Worm (Caenorhabditis elegans) whole organism, mixed stage, embryonic: ENCODE measurements around the gene irld-28.
"Not testable (repeated sequence)": the region's sequence is repeated elsewhere in the genome, so short reads cannot be mapped to it uniquely, and the experiment has no call there.

Source experiments
- M03D4.4 ChIP-seq: sonication (generic microtip); optimal IDR thresholded peaks from 2 replicates; lab custom pipeline; 2017; ENCODE audit warnings: mild to moderate bottlenecking, missing genetic modification characterization, missing compliant biosample characterization
- blmp-1 ChIP-seq: fragments of 150-350 bp; optimal IDR thresholded peaks from 2 replicates; lab custom pipeline; 2014; ENCODE audit warnings: missing biosample characterization, missing genetic modification characterization
- ceh-39 ChIP-seq: fragments of 150-350 bp; optimal IDR thresholded peaks from 2 replicates; lab custom pipeline; 2014; ENCODE audit warnings: missing biosample characterization, missing genetic modification characterization
- ceh-43 ChIP-seq: fragments of 200-800 bp; sonication (Bioruptor generic); optimal IDR thresholded peaks from 2 replicates; lab custom pipeline; 2018; ENCODE audit warnings: mild to moderate bottlenecking, missing genetic modification characterization, moderate library complexity, missing compliant biosample characterization
- ceh-83 ChIP-seq: fragments of 200-800 bp; sonication (Bioruptor generic); optimal IDR thresholded peaks from 2 replicates; lab custom pipeline; 2018; ENCODE audit warnings: mild to moderate bottlenecking, missing genetic modification characterization, missing compliant biosample characterization
- ces-1 ChIP-seq: fragments of 150-350 bp; optimal IDR thresholded peaks from 2 replicates; lab custom pipeline; 2014; ENCODE audit warnings: missing biosample characterization, missing genetic modification reagents, missing genetic modification characterization
- cnd-1 ChIP-seq: fragments of 200-800 bp; sonication (Bioruptor generic); optimal IDR thresholded peaks from 2 replicates; lab custom pipeline; 2018; ENCODE audit warnings: mild to moderate bottlenecking, missing genetic modification characterization, missing compliant biosample characterization
- drap-1 ChIP-seq: fragments of 200-800 bp; sonication (Bioruptor generic); optimal IDR thresholded peaks from 3 replicates; lab custom pipeline; 2018; ENCODE audit warnings: mild to moderate bottlenecking, missing genetic modification characterization, missing compliant biosample characterization
- elt-1 ChIP-seq: sonication (generic microtip); optimal IDR thresholded peaks from 2 replicates; lab custom pipeline; 2017; ENCODE audit warnings: missing genetic modification characterization, mild to moderate bottlenecking, missing compliant biosample characterization, antibody characterized with exemption, moderate library complexity, borderline replicate concordance; ENCODE audit not compliant: insufficient read depth
- elt-3 ChIP-seq: fragments of 150-350 bp; optimal IDR thresholded peaks from 2 replicates; lab custom pipeline; 2014; ENCODE audit warnings: missing biosample characterization, missing genetic modification characterization
- flh-1 ChIP-seq: fragments of 200-800 bp; sonication (Bioruptor generic); optimal IDR thresholded peaks from 2 replicates; lab custom pipeline; 2018; ENCODE audit warnings: mild to moderate bottlenecking, missing genetic modification characterization, moderate library complexity, missing compliant biosample characterization
- hlh-1 ChIP-seq: fragments of 150-350 bp; optimal IDR thresholded peaks from 2 replicates; lab custom pipeline; 2014; ENCODE audit warnings: missing biosample characterization, missing genetic modification reagents, missing genetic modification characterization
- lin-13 ChIP-seq: fragments of 150-350 bp; optimal IDR thresholded peaks from 2 replicates; lab custom pipeline; 2014; ENCODE audit warnings: missing biosample characterization, missing genetic modification characterization
- lin-32 ChIP-seq: fragments of 200-800 bp; sonication (Bioruptor generic); optimal IDR thresholded peaks from 2 replicates; lab custom pipeline; 2018; ENCODE audit warnings: mild to moderate bottlenecking, missing genetic modification characterization, missing compliant biosample characterization
- lsy-2 ChIP-seq: fragments of 150-350 bp; optimal IDR thresholded peaks from 2 replicates; lab custom pipeline; 2014; ENCODE audit warnings: missing biosample characterization, missing genetic modification characterization
- mab-5 ChIP-seq: fragments of 150-350 bp; optimal IDR thresholded peaks from 2 replicates; lab custom pipeline; 2014; ENCODE audit warnings: missing biosample characterization, missing genetic modification characterization
- mep-1 ChIP-seq: fragments of 150-350 bp; optimal IDR thresholded peaks from 2 replicates; lab custom pipeline; 2017; ENCODE audit warnings: missing biosample characterization, missing genetic modification reagents, missing genetic modification characterization, inconsistent platforms
- nhr-12 ChIP-seq: fragments of 150-350 bp; optimal IDR thresholded peaks from 2 replicates; lab custom pipeline; 2014; ENCODE audit warnings: missing biosample characterization, missing genetic modification characterization
- nhr-2 ChIP-seq: fragments of 150-350 bp; optimal IDR thresholded peaks from 2 replicates; lab custom pipeline; 2014; ENCODE audit warnings: missing biosample characterization, missing genetic modification characterization
- nhr-237 ChIP-seq: fragments of 150-350 bp; optimal IDR thresholded peaks from 2 replicates; lab custom pipeline; 2014; ENCODE audit warnings: missing biosample characterization, missing genetic modification characterization
- nhr-28 ChIP-seq: fragments of 150-350 bp; optimal IDR thresholded peaks from 2 replicates; lab custom pipeline; 2014; ENCODE audit warnings: missing biosample characterization, missing genetic modification characterization
- nhr-76 ChIP-seq: sonication (generic microtip); optimal IDR thresholded peaks from 2 replicates; lab custom pipeline; 2017; ENCODE audit warnings: missing biosample characterization, missing genetic modification characterization
- pha-4 ChIP-seq: fragments of 150-350 bp; optimal IDR thresholded peaks from 2 replicates; lab custom pipeline; 2018; ENCODE audit warnings: missing biosample characterization, missing genetic modification reagents, missing genetic modification characterization
- sem-2 ChIP-seq: fragments of 200-800 bp; sonication (Bioruptor generic); optimal IDR thresholded peaks from 2 replicates; lab custom pipeline; 2018; ENCODE audit warnings: mild to moderate bottlenecking, missing genetic modification characterization, missing compliant biosample characterization
- snpc-4 ChIP-seq: fragments of 150-350 bp; optimal IDR thresholded peaks from 2 replicates; lab custom pipeline; 2014; ENCODE audit warnings: missing biosample characterization, missing genetic modification characterization
- tbx-8 ChIP-seq: fragments of 200-800 bp; sonication (Bioruptor generic); optimal IDR thresholded peaks from 2 replicates; lab custom pipeline; 2018; ENCODE audit warnings: mild to moderate bottlenecking, missing genetic modification characterization, moderate library complexity, missing compliant biosample characterization
- unc-120 ChIP-seq: sonication (generic microtip); optimal IDR thresholded peaks from 2 replicates; lab custom pipeline; 2017; ENCODE audit warnings: missing genetic modification characterization, missing compliant biosample characterization; ENCODE audit not compliant: poor library complexity, severe bottlenecking
- unc-39 ChIP-seq: fragments of 150-350 bp; optimal IDR thresholded peaks from 2 replicates; lab custom pipeline; 2014; ENCODE audit warnings: missing biosample characterization, missing genetic modification characterization
- unc-62 ChIP-seq: fragments of 150-350 bp; optimal IDR thresholded peaks from 2 replicates; lab custom pipeline; 2014; ENCODE audit warnings: missing biosample characterization, missing genetic modification reagents, missing genetic modification characterization
- zip-8 ChIP-seq: fragments of 150-350 bp; optimal IDR thresholded peaks from 2 replicates; lab custom pipeline; 2014; ENCODE audit warnings: missing biosample characterization, missing genetic modification characterization
- ztf-11 ChIP-seq: fragments of 150-350 bp; optimal IDR thresholded peaks from 2 replicates; lab custom pipeline; 2014; ENCODE audit warnings: missing biosample characterization, missing genetic modification characterization

The irld-28 gene

ce11 chrV:2326378-2326777 is 9.7 kb downstream of the irld-28 start, which contains the start of gene pud-4:
Gene pud-4 (plus strand): TSS chrV:2326678.
- TF ChIP-seq nhr-237 (tag; lab: Kevin White, UChicago) (no peak), blmp-1 (tag; lab: Kevin White, UChicago) (no peak), mab-5 (tag; lab: Kevin White, UChicago) (no peak), flh-1 (no peak), sem-2 (no peak), ceh-43 (no peak), ceh-39 (tag; lab: Kevin White, UChicago) (no peak), hlh-1 (tag; lab: Kevin White, UChicago) (no peak), drap-1 (GFP tag; lab: Kevin White, UChicago) (no peak), elt-3 (tag; lab: Kevin White, UChicago) (no peak)

ce11 chrV:2325052-2325451 is 11.0 kb downstream of the irld-28 start, which contains the start of gene pud-3:
Gene pud-3 (minus strand): TSS chrV:2325152.
- no peak for TF ChIP-seq ces-1
- TF ChIP-seq lin-32 (GFP tag; lab: Kevin White, UChicago), result no peak
- no peak for TF ChIP-seq pha-4 (tag; lab: Kevin White, UChicago)
- no peak for TF ChIP-seq unc-39 (tag; lab: Kevin White, UChicago)
- no peak for TF ChIP-seq ztf-11 (tag; lab: Kevin White, UChicago)
- no peak for TF ChIP-seq mep-1 (tag; lab: Kevin White, UChicago)
- TF ChIP-seq zip-8, result no peak
- TF ChIP-seq tbx-8 (GFP tag; lab: Kevin White, UChicago), result no peak
- no peak for TF ChIP-seq ceh-83
- TF ChIP-seq nhr-12 (tag; lab: Kevin White, UChicago), result no peak
- TF ChIP-seq M03D4.4 (tag; lab: Kevin White, UChicago), result no peak
- no peak for TF ChIP-seq unc-62
- no peak for TF ChIP-seq nhr-2
- no peak for TF ChIP-seq snpc-4 (tag; lab: Kevin White, UChicago)
- TF ChIP-seq lsy-2 (tag; lab: Kevin White, UChicago), result no peak
- TF ChIP-seq sem-2, result no peak

DNA sequence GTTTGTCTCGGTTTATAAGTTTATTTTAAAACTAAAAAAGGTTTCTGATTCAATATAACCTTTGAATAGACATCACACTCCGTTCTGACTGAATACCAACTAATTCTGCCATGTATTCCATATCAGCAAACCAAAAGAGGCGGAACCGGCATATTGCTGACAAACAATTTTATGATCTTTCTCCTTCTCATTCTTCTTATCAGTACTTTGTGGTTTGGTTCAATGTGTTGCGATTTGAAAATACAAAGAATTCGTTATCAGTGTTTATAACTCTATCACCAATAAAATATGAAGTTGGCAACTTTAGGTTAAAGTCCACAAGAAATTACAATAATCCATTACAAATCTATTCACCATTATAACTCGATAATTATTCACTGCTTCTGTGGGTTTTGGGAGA is 11.8 kb downstream of the irld-28 start:
- TF ChIP-seq elt-1 (tag; lab: Kevin White, UChicago) (no peak), ztf-11 (tag; lab: Kevin White, UChicago) (no peak), drap-1 (GFP tag; lab: Kevin White, UChicago) (no peak), snpc-4 (tag; lab: Kevin White, UChicago) (no peak), mab-5 (tag; lab: Kevin White, UChicago) (no peak), M03D4.4 (tag; lab: Kevin White, UChicago) (no peak), pha-4 (tag; lab: Kevin White, UChicago) (no peak), cnd-1 (no peak), nhr-76 (no peak)
- TF ChIP-seq, all 35 proteins: peak for 0

DNA sequence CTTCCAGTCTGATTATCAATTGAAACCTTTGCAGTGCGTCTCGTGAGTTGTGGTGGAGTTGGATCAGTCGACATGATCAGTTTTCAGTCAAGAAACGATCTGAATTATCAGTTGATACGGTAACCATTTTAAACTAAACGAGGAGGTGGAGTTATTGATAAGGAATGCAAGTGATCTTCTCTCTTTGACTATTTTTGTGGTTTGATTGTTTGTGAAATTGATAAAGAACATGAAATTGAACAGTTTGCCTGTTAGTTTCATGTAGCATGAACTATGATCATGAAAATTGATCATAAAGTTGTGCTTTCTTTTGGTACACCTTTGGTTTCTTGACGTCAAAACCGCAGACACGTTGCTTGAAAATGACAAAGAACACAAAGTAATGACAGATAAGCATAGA is 13.6 kb downstream of the irld-28 start, which contains the start of gene pud-1.2:
TSS of gene pud-1.2 (minus strand) at position 101 of the 400 bp plus-strand sequence.
- TF ChIP-seq ces-1; unc-120 (tag; lab: Kevin White, UChicago); M03D4.4 (tag; lab: Kevin White, UChicago): not testable (repeated sequence)

DNA sequence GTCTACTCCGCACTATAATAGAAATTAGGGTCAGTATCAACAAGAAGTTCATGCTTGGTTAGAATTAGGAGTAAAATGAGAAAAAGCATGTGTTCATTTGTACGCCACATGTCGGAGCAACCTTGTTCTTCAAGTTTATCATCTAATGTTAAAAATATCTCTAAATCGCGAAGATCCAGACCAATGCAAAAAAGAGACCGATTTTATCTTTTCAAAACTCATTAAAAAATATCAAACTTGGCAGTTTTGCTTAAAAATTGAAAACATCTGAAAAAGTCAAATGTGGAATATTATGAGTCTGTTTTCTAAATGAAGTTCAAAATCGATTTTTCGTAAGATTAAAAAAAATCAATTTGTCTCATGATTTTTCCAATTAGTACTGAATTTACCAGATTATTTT is 15.1 kb downstream of the irld-28 start, which contains the start of gene Y19D10B.6:
TSS of gene Y19D10B.6 (minus strand) at position 101 of the 400 bp plus-strand sequence.
- TF ChIP-seq lin-13 (tag; lab: Kevin White, UChicago); nhr-28; ceh-83: not testable (repeated sequence)

ce11 chrV:2308246-2308645 is 27.8 kb downstream of the irld-28 start:
- TF ChIP-seq M03D4.4 (tag; lab: Kevin White, UChicago) (no peak), unc-62 (no peak), ces-1 (no peak), nhr-28 (no peak), pha-4 (tag; lab: Kevin White, UChicago) (no peak), zip-8 (no peak), tbx-8 (GFP tag; lab: Kevin White, UChicago) (no peak), unc-120 (tag; lab: Kevin White, UChicago) (no peak)
